Worm (Caenorhabditis elegans) whole organism, L1 larva: ENCODE data around the gene C30G12.6.

Source experiments
- C04F5.9 ChIP-seq: sonication (generic microtip); optimal IDR thresholded peaks from 2 replicates; lab custom pipeline; 2016; ENCODE audit warnings: missing genetic modification characterization, missing compliant biosample characterization
- F16B12.6 ChIP-seq: fragments of 150-350 bp; optimal IDR thresholded peaks from 2 replicates; lab custom pipeline; 2014; ENCODE audit warnings: missing biosample characterization, missing genetic modification characterization
- alr-1 ChIP-seq: fragments of 200-800 bp; sonication (Bioruptor generic); optimal IDR thresholded peaks from 2 replicates; lab custom pipeline; 2018; ENCODE audit warnings: borderline replicate concordance, mild to moderate bottlenecking, missing genetic modification characterization, missing compliant biosample characterization
- aly-2 ChIP-seq: fragments of 150-350 bp; optimal IDR thresholded peaks from 2 replicates; lab custom pipeline; 2014; ENCODE audit warnings: missing biosample characterization, missing genetic modification characterization
- ama-1 ChIP-seq: fragments of 150-350 bp; optimal IDR thresholded peaks from 2 replicates; lab custom pipeline; 2014
- blmp-1 ChIP-seq: fragments of 150-350 bp; optimal IDR thresholded peaks from 2 replicates; lab custom pipeline; 2014; ENCODE audit warnings: missing biosample characterization, missing genetic modification characterization
- ceh-63 ChIP-seq: fragments of 200-800 bp; sonication (Bioruptor generic); optimal IDR thresholded peaks from 2 replicates; lab custom pipeline; 2018; ENCODE audit warnings: mild to moderate bottlenecking, missing genetic modification characterization, missing compliant biosample characterization
- dsc-1 ChIP-seq: sonication (generic microtip); optimal IDR thresholded peaks from 2 replicates; lab custom pipeline; 2016; ENCODE audit warnings: mild to moderate bottlenecking, missing genetic modification characterization, missing compliant biosample characterization
- efl-1 ChIP-seq, 4 experiments: fragments of 150-350 bp; optimal IDR thresholded peaks in 3 of 4; peaks in 1 of 4; 1 replicate in 1 of 4; 2 replicates in 3 of 4; lab custom pipeline; 2014; ENCODE audit warnings: missing biosample characterization in 2 of 4, missing genetic modification characterization in 2 of 4, missing genetic modification reagents in 2 of 4
- efl-3 ChIP-seq: fragments of 200-800 bp; sonication (Bioruptor generic); optimal IDR thresholded peaks from 2 replicates; lab custom pipeline; 2018; ENCODE audit warnings: mild to moderate bottlenecking, missing genetic modification characterization, missing compliant biosample characterization
- egl-13 ChIP-seq: sonication (generic microtip); optimal IDR thresholded peaks from 2 replicates; lab custom pipeline; 2016; ENCODE audit warnings: missing genotype, missing genetic modification reagents, missing genetic modification characterization, missing compliant biosample characterization
- egl-27 ChIP-seq, 2 experiments: fragments of 150-350 bp in 1 of 2; sonication (generic microtip); optimal IDR thresholded peaks; 3 replicates each; lab custom pipeline; 2017 to 2018; ENCODE audit warnings: missing biosample characterization in 2 of 2, missing genetic modification characterization in 2 of 2, missing genetic modification reagents in 2 of 2
- elt-2 ChIP-seq: sonication (generic microtip); optimal IDR thresholded peaks from 2 replicates; lab custom pipeline; 2016; ENCODE audit warnings: missing genetic modification characterization, mild to moderate bottlenecking, inconsistent platforms, missing compliant biosample characterization, missing genetic modification reagents
- elt-3 ChIP-seq, 6 experiments: fragments of 150-350 bp in 1 of 6; sonication (generic microtip); optimal IDR thresholded peaks; 2 replicates each; lab custom pipeline; 2017 to 2018; ENCODE audit warnings: missing biosample characterization in 6 of 6, missing genetic modification characterization in 6 of 6, inconsistent platforms in 1 of 6
- ets-5 ChIP-seq: fragments of 200-800 bp; sonication (Bioruptor generic); IDR thresholded peaks from 2 replicates; pipeline ENCODE4 v1.3.6; 2022; ENCODE audit warnings: missing genetic modification characterization, missing compliant biosample characterization
- fkh-10 ChIP-seq: sonication (generic microtip); optimal IDR thresholded peaks from 2 replicates; lab custom pipeline; 2017; ENCODE audit warnings: missing biosample characterization, missing genetic modification reagents, missing genetic modification characterization
- fkh-4 ChIP-seq: sonication (generic microtip); optimal IDR thresholded peaks from 2 replicates; lab custom pipeline; 2016; ENCODE audit warnings: missing compliant biosample characterization, missing genetic modification characterization, borderline replicate concordance
- fkh-8 ChIP-seq: sonication (generic microtip); optimal IDR thresholded peaks from 2 replicates; lab custom pipeline; 2016; ENCODE audit warnings: mild to moderate bottlenecking, missing genetic modification characterization, missing compliant biosample characterization
- fos-1 ChIP-seq: fragments of 150-350 bp; optimal IDR thresholded peaks from 2 replicates; lab custom pipeline; 2014; ENCODE audit warnings: missing biosample characterization, missing genetic modification characterization
- hlh-17 ChIP-seq: fragments of 200-800 bp; sonication (Bioruptor generic); optimal IDR thresholded peaks from 2 replicates; lab custom pipeline; 2018; ENCODE audit warnings: missing genetic modification characterization, mild to moderate bottlenecking, missing compliant biosample characterization, moderate library complexity, borderline replicate concordance
- hlh-4 ChIP-seq: sonication (generic microtip); optimal IDR thresholded peaks from 2 replicates; lab custom pipeline; 2016; ENCODE audit warnings: mild to moderate bottlenecking, missing genetic modification characterization, missing compliant biosample characterization
- hpl-2 ChIP-seq: fragments of 150-350 bp; optimal IDR thresholded peaks from 2 replicates; lab custom pipeline; 2014; ENCODE audit warnings: missing biosample characterization, missing genetic modification reagents, missing genetic modification characterization
- isw-1 ChIP-seq: fragments of 200-800 bp; sonication (Bioruptor generic); IDR thresholded peaks from 2 replicates; pipeline ENCODE4 v1.3.6; 2022; ENCODE audit warnings: missing genetic modification characterization, missing compliant biosample characterization
- jun-1 ChIP-seq: fragments of 150-350 bp; optimal IDR thresholded peaks from 2 replicates; lab custom pipeline; 2014; ENCODE audit warnings: missing biosample characterization, missing genetic modification reagents, missing genetic modification characterization
- mdl-1 ChIP-seq, 2 experiments: fragments of 150-350 bp; optimal IDR thresholded peaks; 2 replicates each; lab custom pipeline; 2014 to 2017; ENCODE audit warnings: missing biosample characterization in 2 of 2, missing genetic modification characterization in 2 of 2, inconsistent platforms in 1 of 2
- mep-1 ChIP-seq: fragments of 150-350 bp; optimal IDR thresholded peaks from 2 replicates; lab custom pipeline; 2014; ENCODE audit warnings: missing biosample characterization, missing genetic modification characterization
- nhr-12 ChIP-seq: sonication (generic microtip); optimal IDR thresholded peaks from 2 replicates; lab custom pipeline; 2017; ENCODE audit warnings: missing biosample characterization, missing genetic modification characterization
- nhr-19 ChIP-seq: fragments of 200-800 bp; sonication (Bioruptor generic); conservative IDR thresholded peaks from 2 replicates; pipeline ENCODE4 v1.3.6; 2022; ENCODE audit warnings: missing genetic modification characterization, missing compliant biosample characterization
- nhr-20 ChIP-seq: sonication (generic microtip); optimal IDR thresholded peaks from 2 replicates; lab custom pipeline; 2016; ENCODE audit warnings: mild to moderate bottlenecking, missing genetic modification characterization, missing compliant biosample characterization
- nhr-237 ChIP-seq: fragments of 150-350 bp; optimal IDR thresholded peaks from 2 replicates; lab custom pipeline; 2014; ENCODE audit warnings: missing biosample characterization, missing genetic modification characterization
- nhr-47 ChIP-seq: sonication (generic microtip); optimal IDR thresholded peaks from 2 replicates; lab custom pipeline; 2016; ENCODE audit warnings: mild to moderate bottlenecking, missing genetic modification characterization, moderate library complexity, missing compliant biosample characterization
- nhr-71 ChIP-seq: sonication (generic microtip); optimal IDR thresholded peaks from 2 replicates; lab custom pipeline; 2016; ENCODE audit warnings: mild to moderate bottlenecking, missing genetic modification characterization, moderate library complexity, missing compliant biosample characterization
- nhr-84 ChIP-seq: sonication (generic microtip); optimal IDR thresholded peaks from 2 replicates; lab custom pipeline; 2017; ENCODE audit warnings: missing biosample characterization, missing genetic modification characterization
- nhr-85 ChIP-seq: sonication (generic microtip); peaks from one replicate; lab custom pipeline; 2016; ENCODE audit warnings: missing genetic modification characterization, inconsistent platforms, missing compliant biosample characterization
- pag-3 ChIP-seq: sonication (generic microtip); optimal IDR thresholded peaks from 2 replicates; lab custom pipeline; 2017; ENCODE audit warnings: missing genetic modification characterization, mild to moderate bottlenecking, missing compliant biosample characterization, antibody characterized with exemption, borderline replicate concordance; ENCODE audit not compliant: insufficient read depth
- pax-3 ChIP-seq: fragments of 200-800 bp; sonication (Bioruptor generic); optimal IDR thresholded peaks from 2 replicates; lab custom pipeline; 2018; ENCODE audit warnings: mild to moderate bottlenecking, missing genetic modification characterization, moderate library complexity, missing compliant biosample characterization
- rnt-1 ChIP-seq: sonication (generic microtip); optimal IDR thresholded peaks from 2 replicates; lab custom pipeline; 2016; ENCODE audit warnings: mild to moderate bottlenecking, missing genetic modification characterization, moderate library complexity, missing compliant biosample characterization
- skn-1 ChIP-seq: fragments of 150-350 bp; optimal IDR thresholded peaks from 2 replicates; lab custom pipeline; 2014; ENCODE audit warnings: missing biosample characterization, missing genetic modification characterization
- snpc-4 ChIP-seq: fragments of 150-350 bp; optimal IDR thresholded peaks from 2 replicates; lab custom pipeline; 2014; ENCODE audit warnings: missing biosample characterization, missing genetic modification characterization
- snu-23 ChIP-seq: sonication (generic microtip); optimal IDR thresholded peaks from 2 replicates; lab custom pipeline; 2016; ENCODE audit warnings: missing genetic modification characterization, missing compliant biosample characterization
- sptf-1 ChIP-seq: fragments of 150-350 bp; optimal IDR thresholded peaks from 2 replicates; lab custom pipeline; 2014; ENCODE audit warnings: missing biosample characterization, missing genetic modification characterization
- sup-37 ChIP-seq: fragments of 200-800 bp; sonication (Bioruptor generic); optimal IDR thresholded peaks from 2 replicates; lab custom pipeline; 2018; ENCODE audit warnings: mild to moderate bottlenecking, missing genetic modification characterization, missing compliant biosample characterization
- unc-62 ChIP-seq: fragments of 150-350 bp; optimal IDR thresholded peaks from 2 replicates; lab custom pipeline; 2014; ENCODE audit warnings: missing biosample characterization, missing genetic modification reagents, missing genetic modification characterization
- unc-86 ChIP-seq: sonication (generic microtip); optimal IDR thresholded peaks from 2 replicates; lab custom pipeline; 2016; ENCODE audit warnings: missing genetic modification characterization, missing compliant biosample characterization
- unc-98 ChIP-seq: fragments of 200-800 bp; sonication (Bioruptor generic); IDR thresholded peaks from 2 replicates; pipeline ENCODE4 v1.3.6; 2022; ENCODE audit warnings: missing genetic modification characterization, missing compliant biosample characterization
- xbp-1 ChIP-seq: sonication (generic microtip); optimal IDR thresholded peaks from 2 replicates; lab custom pipeline; 2016; ENCODE audit warnings: missing genetic modification characterization, missing compliant biosample characterization
- zag-1 ChIP-seq: fragments of 150-350 bp; optimal IDR thresholded peaks from 2 replicates; lab custom pipeline; 2014; ENCODE audit warnings: missing biosample characterization, missing genetic modification characterization
- ztf-4 ChIP-seq: fragments of 150-350 bp; optimal IDR thresholded peaks from 2 replicates; lab custom pipeline; 2014; ENCODE audit warnings: missing biosample characterization, missing genetic modification characterization

The C30G12.6 gene

ce11 chrII:7342884-7343283 is 47.1 kb upstream of the C30G12.6 start (continued):
- TF ChIP-seq nhr-84 (tag; lab: Kevin White, UChicago) (no peak), egl-13 (tag; lab: Kevin White, UChicago) (no peak), snu-23 (peak; percentile 62), elt-2 (tag; lab: Kevin White, UChicago) (no peak), fkh-10 (no peak), aly-2 (no peak), elt-3 (tag; optimal IDR thresholded peaks at IDR 0.05; lab: Kevin White, UChicago) (peak; percentile 63 to 86 (median 76)), pax-3 (no peak), alr-1 (tag; lab: Kevin White, UChicago) (no peak), pag-3 (tag; lab: Kevin White, UChicago) (no peak), fos-1 (tag; lab: Kevin White, UChicago) (no peak), nhr-19 (GFP tag; lab: Robert Waterston, UW) (peak; percentile 92), nhr-237 (no peak), skn-1 (tag; lab: Kevin White, UChicago) (no peak), egl-27 (tag; optimal IDR thresholded peaks at IDR 0.05; lab: Kevin White, UChicago) (no peak), sup-37 (no peak), mep-1 (tag; lab: Kevin White, UChicago) (no peak), jun-1 (tag; lab: Kevin White, UChicago) (no peak), ztf-4 (no peak), nhr-12 (tag; lab: Kevin White, UChicago) (no peak), sptf-1 (tag; lab: Kevin White, UChicago) (no peak), zag-1 (no peak), ets-5 (GFP tag; lab: Robert Waterston, UW) (no peak), nhr-71 (tag; lab: Kevin White, UChicago) (peak; percentile 71), efl-3 (no peak), efl-1 (optimal IDR thresholded peaks at IDR 0.05; lab: Kevin White, UChicago) (no peak), efl-1 (GFP tag; optimal IDR thresholded peaks at IDR 0.05 in 1 of 2; lab: Kevin White, UChicago) (no peak), xbp-1 (tag; lab: Kevin White, UChicago) (no peak), C04F5.9 (tag; lab: Kevin White, UChicago) (no peak), nhr-47 (no peak), ama-1 (lab: Kevin White, UChicago) (no peak), snpc-4 (tag; lab: Kevin White, UChicago) (no peak), isw-1 (no peak), ceh-63 (GFP tag; lab: Kevin White, UChicago) (no peak), hlh-17 (GFP tag; lab: Kevin White, UChicago) (no peak), unc-62 (GFP tag; lab: Kevin White, UChicago) (no peak), nhr-20 (tag; lab: Kevin White, UChicago) (peak; percentile 81), mdl-1 (tag; optimal IDR thresholded peaks at IDR 0.05; lab: Kevin White, UChicago) (peak in 1 of 2 experiments; percentile 85)
- TF ChIP-seq, all 84 proteins: peak for 17

DNA sequence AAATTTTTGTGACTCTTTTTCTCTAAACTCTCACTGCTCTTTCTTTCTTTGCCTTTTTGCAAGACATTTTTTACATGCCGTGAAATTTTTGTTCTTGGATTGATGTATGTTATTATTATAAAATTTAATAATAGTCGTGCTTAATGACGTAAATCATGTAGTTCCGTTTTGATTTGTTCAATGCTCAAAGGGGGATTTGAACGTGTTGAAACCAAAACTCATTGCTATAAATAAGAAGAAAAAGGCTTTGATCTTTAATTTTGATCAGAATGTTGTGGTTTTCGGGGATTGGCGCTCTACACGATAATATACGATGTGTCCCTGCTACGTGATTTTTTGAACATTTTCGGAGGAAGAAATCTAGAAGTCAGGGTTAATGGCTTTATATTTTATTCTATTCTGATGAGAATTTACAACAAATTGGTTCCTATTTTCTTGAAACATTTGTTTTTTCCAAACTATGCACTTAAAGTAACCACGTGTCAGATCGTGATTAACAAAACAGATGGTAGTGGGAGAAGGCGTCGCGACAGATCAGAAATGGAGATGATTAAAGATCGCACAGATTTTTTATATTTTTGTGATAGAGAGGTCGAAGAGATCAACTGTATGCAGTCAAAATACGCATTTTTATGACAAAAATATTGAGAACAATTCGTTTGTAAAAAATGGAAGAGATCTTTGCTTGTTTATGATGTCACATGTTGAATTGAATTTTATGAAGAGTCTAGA is 45.9 kb upstream of the C30G12.6 start:
- TF ChIP-seq nhr-71 (tag; lab: Kevin White, UChicago) (peak; percentile 19), fkh-4 (tag; lab: Kevin White, UChicago) (no peak), nhr-47 (peak; percentile 19), zag-1 (no peak), blmp-1 (peak; percentile 60), hlh-4 (no peak), F16B12.6 (tag; lab: Kevin White, UChicago) (no peak), hpl-2 (GFP tag; lab: Kevin White, UChicago) (no peak), efl-1 (optimal IDR thresholded peaks at IDR 0.05; lab: Kevin White, UChicago) (no peak), efl-1 (GFP tag; optimal IDR thresholded peaks at IDR 0.05 in 1 of 2; lab: Kevin White, UChicago) (peak in 1 of 2 experiments; percentile 87), rnt-1 (tag; lab: Kevin White, UChicago) (no peak), unc-98 (GFP tag; lab: Robert Waterston, UW) (no peak), nhr-19 (GFP tag; lab: Robert Waterston, UW) (peak; percentile 19; the same call in 1 of the 2 replicates), mdl-1 (tag; optimal IDR thresholded peaks at IDR 0.05; lab: Kevin White, UChicago) (peak in 1 of 2 experiments; percentile 16), nhr-20 (tag; lab: Kevin White, UChicago) (peak; percentile 41), elt-3 (tag; optimal IDR thresholded peaks at IDR 0.05; lab: Kevin White, UChicago) (peak in 1 of 6 experiments; percentile 55), mep-1 (tag; lab: Kevin White, UChicago) (no peak), fkh-8 (peak; percentile 57), nhr-85 (tag; lab: Kevin White, UChicago) (peak; percentile 90), unc-86 (tag; lab: Kevin White, UChicago) (no peak), dsc-1 (tag; lab: Kevin White, UChicago) (peak; percentile 24)
